Worm (Caenorhabditis elegans): Measurements from ENCODE around the gene Y42H9AR.2.

The Y42H9AR.2 gene

DNA sequence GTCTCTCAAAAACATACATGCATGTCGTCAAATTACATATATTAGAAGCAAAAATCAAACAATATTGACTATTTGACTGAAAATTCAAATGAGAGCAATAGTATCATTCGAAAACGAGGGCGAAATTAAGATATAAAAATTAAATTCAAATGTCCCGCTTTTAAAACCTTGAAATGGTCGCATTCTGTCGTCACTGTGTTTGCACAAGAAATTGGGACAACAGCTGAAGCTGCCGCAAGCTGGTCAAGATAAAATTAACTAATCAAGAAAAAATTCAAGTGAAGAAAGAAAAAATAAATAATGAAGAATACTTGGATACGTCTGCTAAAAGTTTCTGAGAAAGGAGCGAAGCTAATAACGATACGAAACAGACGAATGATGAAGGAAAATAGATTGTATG is 12.9 kb downstream of the Y42H9AR.2 start:
- TF ChIP-seq mes-2 (tag; optimal IDR thresholded peaks at IDR 0.05; ENCODE audit: poor library complexity, severe bottlenecking) = peak; percentile 24
- no peak for TF ChIP-seq set-16 (GFP tag; IDR thresholded peaks at IDR 0.05)
- TF ChIP-seq daf-16 (GFP tag; optimal IDR thresholded peaks at IDR 0.05) = no peak
- TF ChIP-seq daf-16 (tag; optimal IDR thresholded peaks at IDR 0.05) = peak; percentile 1
- peak; percentile 51 for TF ChIP-seq dpl-1 (GFP tag; optimal IDR thresholded peaks at IDR 0.05)
- no peak for TF ChIP-seq ztf-7 (tag; optimal IDR thresholded peaks at IDR 0.05)

DNA sequence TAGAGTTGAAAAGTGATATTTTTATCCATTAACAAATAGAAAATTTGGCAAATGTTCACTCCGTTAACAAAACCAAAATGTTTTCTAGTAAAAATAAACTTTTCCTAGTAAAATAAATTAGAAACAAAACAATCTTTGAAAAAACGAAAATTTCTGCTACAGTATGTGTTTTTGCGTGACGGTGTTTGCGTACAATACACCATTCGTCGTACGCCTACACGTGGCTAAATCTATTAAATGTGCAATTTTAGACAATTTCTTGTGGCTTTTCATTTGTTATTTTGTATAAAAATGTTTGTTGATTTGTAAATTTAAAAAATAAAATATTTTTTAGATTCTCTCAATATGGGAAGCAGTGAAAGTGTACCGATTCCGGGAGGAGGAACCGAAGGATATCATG is 13.5 kb downstream of the Y42H9AR.2 start, which contains the start of gene Y42H9AR.1:
Gene Y42H9AR.1 (plus strand): TSS at position 233 of the 400 bp plus-strand sequence.
- no peak for TF ChIP-seq attf-4 (tag; optimal IDR thresholded peaks at IDR 0.05)
- TF ChIP-seq ZK546.5 (tag; optimal IDR thresholded peaks at IDR 0.05) = no peak
- no peak for TF ChIP-seq nhr-237 (tag; optimal IDR thresholded peaks at IDR 0.05)
- TF ChIP-seq snpc-4 (tag; optimal IDR thresholded peaks at IDR 0.05) = no peak
- TF ChIP-seq php-3 (GFP tag; IDR thresholded peaks at IDR 0.05) = no peak
- TF ChIP-seq mdl-1 (tag; optimal IDR thresholded peaks at IDR 0.05) = peak in 1 of 2 experiments; percentile 57
- peak; percentile 40 for TF ChIP-seq T20F7.1 (GFP tag; optimal IDR thresholded peaks at IDR 0.05)
- no peak for TF ChIP-seq nhr-28 (tag; optimal IDR thresholded peaks at IDR 0.05)
- TF ChIP-seq hlh-30 (tag; optimal IDR thresholded peaks at IDR 0.05; ENCODE audit: insufficient read depth) = peak; percentile 64
- no peak for TF ChIP-seq ceh-62 (tag; optimal IDR thresholded peaks at IDR 0.05)
- TF ChIP-seq tag-97 (GFP tag; IDR thresholded peaks at IDR 0.05) = no peak
- no peak for TF ChIP-seq hif-1 (tag; optimal IDR thresholded peaks at IDR 0.05)
- TF ChIP-seq duxl-1 (tag; optimal IDR thresholded peaks at IDR 0.05; ENCODE audit: poor library complexity) = no peak
- TF ChIP-seq F26F4.8 (GFP tag; conservative IDR thresholded peaks at IDR 0.05) = no peak
- TF ChIP-seq nhr-77 (tag; optimal IDR thresholded peaks at IDR 0.05) = no peak
- no peak for TF ChIP-seq nhr-42 (GFP tag; IDR thresholded peaks at IDR 0.05)
- TF ChIP-seq lin-39 (tag; optimal IDR thresholded peaks at IDR 0.05) = no peak
- no peak for TF ChIP-seq ceh-44 (GFP tag; IDR thresholded peaks at IDR 0.05)
- TF ChIP-seq nhr-6 (tag; optimal IDR thresholded peaks at IDR 0.05) = no peak
- TF ChIP-seq Y5F2A.4 (GFP tag; optimal IDR thresholded peaks at IDR 0.05) = no peak
- TF ChIP-seq lsy-2 (tag; optimal IDR thresholded peaks at IDR 0.05) = peak in 1 of 2 experiments; percentile 37
- TF ChIP-seq spr-1 (tag; optimal IDR thresholded peaks at IDR 0.05) = no peak
- peak; percentile 52 for TF ChIP-seq dpl-1 (GFP tag; optimal IDR thresholded peaks at IDR 0.05)
- no peak for TF ChIP-seq lir-3 (tag; optimal IDR thresholded peaks at IDR 0.05)
- no peak for TF ChIP-seq lim-7 (GFP tag; IDR thresholded peaks at IDR 0.05)
- no peak for TF ChIP-seq tra-1 (GFP tag; IDR thresholded peaks at IDR 0.05)
- no peak for TF ChIP-seq gei-8 (GFP tag; optimal IDR thresholded peaks at IDR 0.05)
- peak; percentile 24 for TF ChIP-seq mes-2 (tag; optimal IDR thresholded peaks at IDR 0.05; ENCODE audit: poor library complexity, severe bottlenecking)
- 0 out of 2 replicates have a peak, but pooled peaks have one; percentile 3 for TF ChIP-seq hmg-1.1 (GFP tag; IDR thresholded peaks at IDR 0.05)
- TF ChIP-seq ama-1 (optimal IDR thresholded peaks at IDR 0.05) = no peak
- no peak for TF ChIP-seq nhr-48 (tag; optimal IDR thresholded peaks at IDR 0.05)

DNA sequence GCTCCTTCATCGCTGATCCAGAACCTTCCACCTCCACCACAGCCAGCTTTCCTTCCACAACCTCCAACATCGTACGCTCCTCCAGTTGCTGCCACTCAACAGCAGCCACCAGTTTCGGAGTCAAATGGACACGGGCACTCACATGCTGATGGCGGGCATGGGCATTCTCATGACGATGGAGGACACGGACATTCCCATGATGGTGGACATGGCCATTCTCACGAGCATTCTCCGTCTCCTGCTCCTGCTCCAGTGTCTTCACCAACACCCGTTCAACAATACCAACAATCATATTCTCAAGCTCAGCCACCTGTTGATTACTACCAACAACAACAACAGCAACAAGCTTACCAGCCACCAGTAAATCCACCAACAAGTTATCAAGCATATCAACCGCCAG is 14.8 kb downstream of the Y42H9AR.2 start:
- peak in 1 of 2 experiments; percentile 94 for TF ChIP-seq unc-62 (GFP tag; optimal IDR thresholded peaks at IDR 0.05 in 1 of 2)
- no peak for TF ChIP-seq unc-62 (tag; optimal IDR thresholded peaks at IDR 0.05)
- TF ChIP-seq pha-4 (GFP tag; IDR thresholded peaks at IDR 0.05) = no peak
- TF ChIP-seq pha-4 (tag; optimal IDR thresholded peaks at IDR 0.05) = no peak
- TF ChIP-seq cey-2 (tag; optimal IDR thresholded peaks at IDR 0.05; ENCODE audit: borderline replicate concordance, insufficient read depth) = no peak

Data from whole organism, L4 larva.